Worm (Caenorhabditis elegans) whole organism, L4/young adult: ENCODE measurements around the gene fbxa-80.

Experiments
- W03F9.2 ChIP-seq: fragments of 150-350 bp; optimal IDR thresholded peaks from 2 replicates; lab custom pipeline; 2014; ENCODE audit warnings: missing biosample characterization, missing genetic modification characterization
- him-1 ChIP-seq: sonication (generic microtip); optimal IDR thresholded peaks from 2 replicates; lab custom pipeline; 2016; ENCODE audit warnings: missing genotype, missing genetic modification reagents, missing genetic modification characterization, missing compliant biosample characterization

ce11 chrIII:1288473-1289056 is 26.4 kb downstream of the fbxa-80 start, which contains the start of gene fbxa-50:
- TF ChIP-seq W03F9.2 (tag; lab: Kevin White, UChicago) = no peak
- no peak for TF ChIP-seq him-1 (tag; lab: Kevin White, UChicago)
